Fruit fly (Drosophila melanogaster) whole organism, embryonic: ENCODE data around the gene arm.

Source experiments
- Ada2b ChIP-seq: fragments of 200-800 bp; sonication (Bioruptor generic); IDR thresholded peaks from 2 replicates; pipeline ENCODE4 v1.3.6; 2022; ENCODE audit warnings: missing biosample characterization, missing genetic modification characterization
- Atf-2 ChIP-seq: fragments of 200-800 bp; sonication (Bioruptor generic); optimal IDR thresholded peaks from 2 replicates; lab custom pipeline; 2016; ENCODE audit warnings: missing biosample characterization, missing genetic modification characterization
- Atf3 ChIP-seq: fragments of 200-800 bp; sonication (Bioruptor generic); optimal IDR thresholded peaks from 3 replicates; lab custom pipeline; 2016; ENCODE audit warnings: missing biosample characterization, missing genetic modification characterization
- B-H1 ChIP-seq: fragments of 200-800 bp; sonication (Bioruptor generic); IDR thresholded peaks from 3 replicates; pipeline ENCODE4 v1.3.6; 2022; ENCODE audit warnings: missing biosample characterization, missing genetic modification characterization
- Bdp1 ChIP-seq: fragments of 200-800 bp; sonication (Bioruptor generic); optimal IDR thresholded peaks from 3 replicates; lab custom pipeline; 2016; ENCODE audit warnings: missing biosample characterization, missing genetic modification characterization
- Bteb2 ChIP-seq: fragments of 200-800 bp; sonication (Bioruptor generic); optimal IDR thresholded peaks from 2 replicates; lab custom pipeline; 2016; ENCODE audit warnings: missing biosample characterization, missing genetic modification characterization
- CG10431 ChIP-seq: fragments of 200-800 bp; sonication (Bioruptor generic); optimal IDR thresholded peaks from 3 replicates; lab custom pipeline; 2018; ENCODE audit warnings: missing biosample characterization, mild to moderate bottlenecking, missing genetic modification characterization
- CG10959 ChIP-seq: fragments of 200-800 bp; sonication (Bioruptor generic); IDR thresholded peaks from 2 replicates; pipeline ENCODE4 v1.3.6; 2022; ENCODE audit warnings: missing biosample characterization, missing genetic modification characterization
- CG11398 ChIP-seq: fragments of 200-800 bp; sonication (Bioruptor generic); optimal IDR thresholded peaks from 2 replicates; lab custom pipeline; 2016; ENCODE audit warnings: missing biosample characterization, missing genetic modification characterization
- CG11504 ChIP-seq: fragments of 200-800 bp; sonication (Bioruptor generic); optimal IDR thresholded peaks from 3 replicates; lab custom pipeline; 2019; ENCODE audit warnings: missing biosample characterization, mild to moderate bottlenecking, missing genetic modification characterization, moderate library complexity
- CG11696 ChIP-seq: fragments of 200-800 bp; sonication (Bioruptor generic); IDR thresholded peaks from 2 replicates; pipeline ENCODE4 v1.3.6; 2022; ENCODE audit warnings: missing biosample characterization, missing genetic modification characterization
- CG11723 ChIP-seq: fragments of 200-800 bp; sonication (Bioruptor generic); optimal IDR thresholded peaks from 2 replicates; lab custom pipeline; 2017; ENCODE audit warnings: missing biosample characterization, mild to moderate bottlenecking, missing genetic modification characterization
- CG12391 ChIP-seq: fragments of 200-800 bp; sonication (Bioruptor generic); optimal IDR thresholded peaks from 3 replicates; lab custom pipeline; 2018; ENCODE audit warnings: missing biosample characterization, mild to moderate bottlenecking, missing genetic modification characterization, moderate library complexity
- CG17361 ChIP-seq: fragments of 200-800 bp; sonication (Bioruptor generic); IDR thresholded peaks from 3 replicates; pipeline ENCODE4 v1.3.6; 2022; ENCODE audit warnings: missing biosample characterization, missing genetic modification characterization
- CG2129 ChIP-seq: fragments of 200-800 bp; sonication (Bioruptor generic); IDR thresholded peaks from 2 replicates; pipeline ENCODE4 v1.3.6; 2022; ENCODE audit warnings: missing biosample characterization, missing genetic modification characterization; ENCODE audit not compliant: partially characterized antibody
- CG3995 ChIP-seq: fragments of 200-800 bp; sonication (Bioruptor generic); optimal IDR thresholded peaks from 3 replicates; lab custom pipeline; 2016; ENCODE audit warnings: missing biosample characterization, missing genetic modification characterization
- CG6175 ChIP-seq: fragments of 200-800 bp; sonication (Bioruptor generic); IDR thresholded peaks from 3 replicates; pipeline ENCODE4 v1.3.6; 2022; ENCODE audit warnings: missing biosample characterization, missing genetic modification characterization
- CG6854 ChIP-seq: fragments of 200-800 bp; sonication (Bioruptor generic); optimal IDR thresholded peaks from 3 replicates; lab custom pipeline; 2017; ENCODE audit warnings: missing biosample characterization, mild to moderate bottlenecking, missing genetic modification characterization
- CG7357 ChIP-seq: fragments of 200-800 bp; sonication (Bioruptor generic); IDR thresholded peaks from 3 replicates; pipeline ENCODE4 v1.3.6; 2022; ENCODE audit warnings: missing biosample characterization, missing genetic modification characterization
- CG7745 ChIP-seq: fragments of 200-800 bp; sonication (Bioruptor generic); optimal IDR thresholded peaks from 2 replicates; lab custom pipeline; 2018; ENCODE audit warnings: missing biosample characterization, mild to moderate bottlenecking, missing genetic modification characterization, moderate library complexity
- CG8359 ChIP-seq: fragments of 200-800 bp; sonication (Bioruptor generic); optimal IDR thresholded peaks from 2 replicates; lab custom pipeline; 2017; ENCODE audit warnings: missing biosample characterization, mild to moderate bottlenecking, missing genetic modification characterization, borderline replicate concordance
- CTCF ChIP-seq: fragments of 200-800 bp; sonication (Bioruptor generic); optimal IDR thresholded peaks from 2 replicates; lab custom pipeline; 2017; ENCODE audit warnings: missing biosample characterization, mild to moderate bottlenecking, missing genetic modification characterization, moderate library complexity
- CrebB ChIP-seq: fragments of 200-800 bp; sonication (Bioruptor generic); optimal IDR thresholded peaks from 3 replicates; lab custom pipeline; 2018; ENCODE audit warnings: missing biosample characterization, mild to moderate bottlenecking, missing genetic modification characterization
- Dp ChIP-seq: fragments of 200-800 bp; sonication (Bioruptor generic); optimal IDR thresholded peaks from 2 replicates; lab custom pipeline; 2018; ENCODE audit warnings: missing biosample characterization, mild to moderate bottlenecking, missing genetic modification characterization, moderate library complexity
- Elba2 ChIP-seq: fragments of 200-800 bp; sonication (Bioruptor generic); optimal IDR thresholded peaks from 3 replicates; lab custom pipeline; 2016; ENCODE audit warnings: missing biosample characterization, missing genetic modification characterization
- Gsc ChIP-seq: fragments of 200-800 bp; sonication (Bioruptor generic); IDR thresholded peaks from 2 replicates; pipeline ENCODE4 v1.3.6; 2022; ENCODE audit warnings: missing biosample characterization, missing genetic modification characterization
- Gug ChIP-seq: fragments of 200-800 bp; sonication (Bioruptor generic); IDR thresholded peaks from 4 replicates; pipeline ENCODE4 v1.3.6; 2022; ENCODE audit warnings: missing biosample characterization, missing genetic modification characterization
- H2.0 ChIP-seq: fragments of 200-800 bp; sonication (Bioruptor generic); IDR thresholded peaks from 2 replicates; pipeline ENCODE4 v1.3.6; 2022; ENCODE audit warnings: missing biosample characterization, missing genetic modification characterization
- HLH3B ChIP-seq: fragments of 200-800 bp; sonication (Bioruptor generic); IDR thresholded peaks from 2 replicates; pipeline ENCODE4 v1.3.6; 2022; ENCODE audit warnings: missing biosample characterization, missing genetic modification characterization
- Hmr ChIP-seq: fragments of 200-800 bp; sonication (Bioruptor generic); optimal IDR thresholded peaks from 3 replicates; lab custom pipeline; 2017; ENCODE audit warnings: mild to moderate bottlenecking, missing biosample characterization, missing genetic modification reagents, missing genetic modification characterization
- Hr78 ChIP-seq, 2 experiments: fragments of 200-800 bp in 1 of 2; fragments of >200 bp in 1 of 2; sonication (Bioruptor generic) in 1 of 2; optimal IDR thresholded peaks; 2 replicates each; lab custom pipeline; 2017 to 2019; ENCODE audit warnings: missing biosample characterization in 2 of 2, missing genetic modification characterization in 2 of 2, mild to moderate bottlenecking in 1 of 2, moderate library complexity in 1 of 2
- MESR4 ChIP-seq: fragments of 200-800 bp; sonication (Bioruptor generic); optimal IDR thresholded peaks from 2 replicates; lab custom pipeline; 2018; ENCODE audit warnings: missing biosample characterization, mild to moderate bottlenecking, missing genetic modification characterization, moderate library complexity
- NFAT ChIP-seq: fragments of 200-800 bp; sonication (Bioruptor generic); IDR thresholded peaks from 2 replicates; pipeline ENCODE4 v1.3.6; 2022; ENCODE audit warnings: missing biosample characterization, missing genetic modification characterization
- Side ChIP-seq: fragments of 200-800 bp; sonication (Bioruptor generic); optimal IDR thresholded peaks from 2 replicates; lab custom pipeline; 2016; ENCODE audit warnings: missing biosample characterization, missing genetic modification characterization
- Six4 ChIP-seq: fragments of 200-800 bp; sonication (Bioruptor generic); optimal IDR thresholded peaks from 2 replicates; lab custom pipeline; 2016; ENCODE audit warnings: missing biosample characterization, missing genetic modification characterization
- Stat92E ChIP-seq, 3 experiments: fragments of >200 bp in 2 of 3; fragments of 200-800 bp in 1 of 3; sonication (Bioruptor generic) in 1 of 3; optimal IDR thresholded peaks; 2 replicates each; lab custom pipeline; 2017 to 2019; ENCODE audit warnings: missing biosample characterization in 3 of 3, missing genetic modification characterization in 3 of 3, mild to moderate bottlenecking in 1 of 3, moderate library complexity in 1 of 3
- al ChIP-seq: fragments of 200-800 bp; sonication (Bioruptor generic); IDR thresholded peaks from 2 replicates; pipeline ENCODE4 v1.3.6; 2022; ENCODE audit warnings: missing biosample characterization, missing genetic modification characterization
- bbx ChIP-seq: fragments of 200-800 bp; sonication (Bioruptor generic); IDR thresholded peaks from 2 replicates; pipeline ENCODE4 v1.3.6; 2022; ENCODE audit warnings: missing biosample characterization, missing genetic modification characterization; ENCODE audit not compliant: partially characterized antibody
- bcd ChIP-seq: fragments of 200-800 bp; sonication (Bioruptor generic); optimal IDR thresholded peaks from 2 replicates; lab custom pipeline; 2017; ENCODE audit warnings: missing biosample characterization, mild to moderate bottlenecking, missing genetic modification characterization
- chinmo ChIP-seq: fragments of 200-800 bp; sonication (Bioruptor generic); IDR thresholded peaks from 4 replicates; pipeline ENCODE4 v1.3.6; 2022; ENCODE audit warnings: missing biosample characterization, missing genetic modification characterization; ENCODE audit not compliant: partially characterized antibody
- eve ChIP-seq, 2 experiments: fragments of >200 bp; optimal IDR thresholded peaks; 2 replicates each; lab custom pipeline; 2017; ENCODE audit warnings: missing biosample characterization in 2 of 2, missing genetic modification characterization in 2 of 2
- eyg ChIP-seq: fragments of 200-800 bp; sonication (Bioruptor generic); optimal IDR thresholded peaks from 3 replicates; lab custom pipeline; 2016; ENCODE audit warnings: missing biosample characterization, missing genetic modification characterization
- fd96Cb ChIP-seq: fragments of 200-800 bp; sonication (Bioruptor generic); optimal IDR thresholded peaks from 2 replicates; lab custom pipeline; 2018; ENCODE audit warnings: missing biosample characterization, mild to moderate bottlenecking, missing genetic modification characterization, moderate library complexity
- org-1 ChIP-seq: fragments of 200-800 bp; sonication (Bioruptor generic); optimal IDR thresholded peaks from 2 replicates; lab custom pipeline; 2017; ENCODE audit warnings: missing biosample characterization, missing genetic modification characterization
- pita ChIP-seq: fragments of 200-800 bp; sonication (Bioruptor generic); optimal IDR thresholded peaks from 2 replicates; lab custom pipeline; 2017; ENCODE audit warnings: missing biosample characterization, mild to moderate bottlenecking, missing genetic modification characterization
- pum ChIP-seq: fragments of 200-800 bp; sonication (Bioruptor generic); optimal IDR thresholded peaks from 2 replicates; lab custom pipeline; 2016; ENCODE audit warnings: missing biosample characterization, missing genetic modification characterization
- schlank ChIP-seq: fragments of 200-800 bp; sonication (Bioruptor generic); optimal IDR thresholded peaks from 2 replicates; lab custom pipeline; 2018; ENCODE audit warnings: missing biosample characterization, mild to moderate bottlenecking, missing genetic modification characterization
- sd ChIP-seq: fragments of 200-800 bp; sonication (Bioruptor generic); optimal IDR thresholded peaks from 3 replicates; lab custom pipeline; 2018; ENCODE audit warnings: missing biosample characterization, mild to moderate bottlenecking, missing genetic modification characterization, moderate library complexity
- tio ChIP-seq: fragments of 200-800 bp; sonication (Bioruptor generic); optimal IDR thresholded peaks from 2 replicates; lab custom pipeline; 2017; ENCODE audit warnings: missing biosample characterization, missing genetic modification characterization, inconsistent platforms
- tll ChIP-seq, 2 experiments: fragments of 200-800 bp in 1 of 2; fragments of >200 bp in 1 of 2; sonication (Bioruptor generic) in 1 of 2; optimal IDR thresholded peaks; 2 replicates each; lab custom pipeline; 2017 to 2019; ENCODE audit warnings: missing biosample characterization in 2 of 2, missing genetic modification characterization in 2 of 2, mild to moderate bottlenecking in 1 of 2, moderate library complexity in 1 of 2
- zfh2 ChIP-seq: fragments of 200-800 bp; sonication (Bioruptor generic); optimal IDR thresholded peaks from 2 replicates; lab custom pipeline; 2016; ENCODE audit warnings: missing biosample characterization, missing genetic modification characterization

arm gene

dm6 chrX:1854070-1854469, 46.4 kb downstream of the arm start (continued):
- TF ChIP-seq eyg (peak; percentile 84), CG7745 (tag; lab: Kevin White, UChicago) (no peak), Elba2 (GFP tag; lab: Kevin White, UChicago) (no peak), CG11723 (no peak), Gsc (GFP tag; lab: Robert Waterston, UW) (no peak), CG11398 (GFP tag; lab: Kevin White, UChicago) (peak; percentile 67), Stat92E (GFP tag; optimal IDR thresholded peaks at IDR 0.05; lab: Kevin White, UChicago) (no peak), CG11504 (tag; lab: Kevin White, UChicago) (peak; percentile 30), Hr78 (GFP tag; optimal IDR thresholded peaks at IDR 0.05; lab: Kevin White, UChicago) (no peak), bbx (GFP tag; lab: Robert Waterston, UW) (no peak), CG2129 (no peak), tll (GFP tag; optimal IDR thresholded peaks at IDR 0.05; lab: Kevin White, UChicago) (no peak), eve (GFP tag; optimal IDR thresholded peaks at IDR 0.05; lab: Kevin White, UChicago) (no peak), org-1 (GFP tag; lab: Kevin White, UChicago) (peak; percentile 76), pum (GFP tag; lab: Kevin White, UChicago) (no peak), Atf-2 (GFP tag; lab: Kevin White, UChicago) (no peak), Side (GFP tag; lab: Kevin White, UChicago) (peak; percentile 60), CG3995 (GFP tag; lab: Kevin White, UChicago) (no peak), CG10431 (GFP tag; lab: Kevin White, UChicago) (no peak), Hmr (GFP tag; lab: Kevin White, UChicago) (peak; percentile 95), bcd (GFP tag; lab: Kevin White, UChicago) (peak; percentile 54), Ada2b (peak; percentile 29; the same call in 1 of the 2 replicates), fd96Cb (tag; lab: Kevin White, UChicago) (no peak), HLH3B (GFP tag; lab: Robert Waterston, UW) (peak; percentile 74; the same call in 1 of the 2 replicates), CG10959 (GFP tag; lab: Robert Waterston, UW) (no peak), zfh2 (GFP tag; lab: Kevin White, UChicago) (no peak), H2.0 (GFP tag; lab: Robert Waterston, UW) (peak; percentile 27; the same call in 1 of the 2 replicates), tio (peak; percentile 11), Six4 (GFP tag; lab: Kevin White, UChicago) (no peak), Atf3 (GFP tag; lab: Kevin White, UChicago) (no peak), Bdp1 (peak; percentile 43), NFAT (GFP tag; lab: Robert Waterston, UW) (peak; percentile 60), CG17361 (GFP tag; lab: Robert Waterston, UW) (no peak), B-H1 (GFP tag; lab: Robert Waterston, UW) (peak; percentile 38; the same call in 1 of the 3 replicates), CrebB (tag; lab: Kevin White, UChicago) (peak; percentile 82), sd (tag; lab: Kevin White, UChicago) (peak; percentile 56), CG8359 (GFP tag; lab: Kevin White, UChicago) (no peak), CG7357 (peak; percentile 21; the same call in 1 of the 3 replicates), Bteb2 (GFP tag; lab: Kevin White, UChicago) (peak; percentile 79), CTCF (GFP tag; lab: Kevin White, UChicago) (no peak), pita (no peak), schlank (peak; percentile 84), CG6854 (GFP tag; lab: Kevin White, UChicago) (peak; percentile 89), CG12391 (tag; lab: Kevin White, UChicago) (no peak), al (no peak), Gug (GFP tag; lab: Robert Waterston, UW) (no peak), CG6175 (GFP tag; lab: Robert Waterston, UW) (peak; percentile 56; the same call in 1 of the 3 replicates), CG11696 (GFP tag; lab: Robert Waterston, UW) (0 out of 2 replicates have a peak, but pooled peaks have one; percentile 49), chinmo (no peak), MESR4 (no peak), Dp (GFP tag; lab: Kevin White, UChicago) (no peak)
